Worm (Caenorhabditis elegans) whole organism, L1 larva: ENCODE data around the gene R12B2.2.

ENCODE experiments used
- C04F5.9 ChIP-seq: sonication (generic microtip); optimal IDR thresholded peaks from 2 replicates; lab custom pipeline; 2016; ENCODE audit warnings: missing genetic modification characterization, missing compliant biosample characterization
- C16A3.4 ChIP-seq: fragments of 150-350 bp; optimal IDR thresholded peaks from 2 replicates; lab custom pipeline; 2014; ENCODE audit warnings: missing biosample characterization, missing genetic modification characterization
- F16B12.6 ChIP-seq: fragments of 150-350 bp; optimal IDR thresholded peaks from 2 replicates; lab custom pipeline; 2014; ENCODE audit warnings: missing biosample characterization, missing genetic modification characterization
- Y116A8C.19 ChIP-seq: sonication (generic microtip); optimal IDR thresholded peaks from 2 replicates; lab custom pipeline; 2016; ENCODE audit warnings: missing compliant biosample characterization, missing genetic modification characterization, borderline replicate concordance
- aha-1 ChIP-seq: fragments of 150-350 bp; optimal IDR thresholded peaks from 2 replicates; lab custom pipeline; 2014; ENCODE audit warnings: missing biosample characterization, missing genetic modification characterization
- alr-1 ChIP-seq: fragments of 200-800 bp; sonication (Bioruptor generic); optimal IDR thresholded peaks from 2 replicates; lab custom pipeline; 2018; ENCODE audit warnings: borderline replicate concordance, mild to moderate bottlenecking, missing genetic modification characterization, missing compliant biosample characterization
- aly-2 ChIP-seq: fragments of 150-350 bp; optimal IDR thresholded peaks from 2 replicates; lab custom pipeline; 2014; ENCODE audit warnings: missing biosample characterization, missing genetic modification characterization
- ama-1 ChIP-seq: fragments of 150-350 bp; optimal IDR thresholded peaks from 2 replicates; lab custom pipeline; 2014
- blmp-1 ChIP-seq: fragments of 150-350 bp; optimal IDR thresholded peaks from 2 replicates; lab custom pipeline; 2014; ENCODE audit warnings: missing biosample characterization, missing genetic modification characterization
- ceh-8 ChIP-seq: fragments of 200-800 bp; sonication (Bioruptor generic); optimal IDR thresholded peaks from 2 replicates; lab custom pipeline; 2018; ENCODE audit warnings: mild to moderate bottlenecking, missing genetic modification characterization, moderate library complexity, missing compliant biosample characterization
- ceh-82 ChIP-seq, 3 experiments: fragments of 150-350 bp in 1 of 3; sonication (generic microtip) in 2 of 3; optimal IDR thresholded peaks; 2 replicates each; lab custom pipeline; 2014 to 2017; ENCODE audit warnings: missing biosample characterization in 3 of 3, missing genetic modification characterization in 3 of 3
- ceh-88 ChIP-seq: fragments of 200-800 bp; sonication (Bioruptor generic); IDR thresholded peaks from 2 replicates; pipeline ENCODE4 v1.3.6; 2022; ENCODE audit warnings: missing genetic modification characterization, missing compliant biosample characterization
- dsc-1 ChIP-seq: sonication (generic microtip); optimal IDR thresholded peaks from 2 replicates; lab custom pipeline; 2016; ENCODE audit warnings: mild to moderate bottlenecking, missing genetic modification characterization, missing compliant biosample characterization
- elt-2 ChIP-seq: sonication (generic microtip); optimal IDR thresholded peaks from 2 replicates; lab custom pipeline; 2016; ENCODE audit warnings: missing genetic modification characterization, mild to moderate bottlenecking, inconsistent platforms, missing compliant biosample characterization, missing genetic modification reagents
- fkh-10 ChIP-seq: sonication (generic microtip); optimal IDR thresholded peaks from 2 replicates; lab custom pipeline; 2017; ENCODE audit warnings: missing biosample characterization, missing genetic modification reagents, missing genetic modification characterization
- fkh-8 ChIP-seq: sonication (generic microtip); optimal IDR thresholded peaks from 2 replicates; lab custom pipeline; 2016; ENCODE audit warnings: mild to moderate bottlenecking, missing genetic modification characterization, missing compliant biosample characterization
- hlh-4 ChIP-seq: sonication (generic microtip); optimal IDR thresholded peaks from 2 replicates; lab custom pipeline; 2016; ENCODE audit warnings: mild to moderate bottlenecking, missing genetic modification characterization, missing compliant biosample characterization
- irx-1 ChIP-seq: sonication (generic microtip); optimal IDR thresholded peaks from 2 replicates; lab custom pipeline; 2016; ENCODE audit warnings: missing genetic modification characterization, missing compliant biosample characterization
- isw-1 ChIP-seq: fragments of 200-800 bp; sonication (Bioruptor generic); IDR thresholded peaks from 2 replicates; pipeline ENCODE4 v1.3.6; 2022; ENCODE audit warnings: missing genetic modification characterization, missing compliant biosample characterization
- jun-1 ChIP-seq: fragments of 150-350 bp; optimal IDR thresholded peaks from 2 replicates; lab custom pipeline; 2014; ENCODE audit warnings: missing biosample characterization, missing genetic modification reagents, missing genetic modification characterization
- lin-13 ChIP-seq: fragments of 150-350 bp; optimal IDR thresholded peaks from 2 replicates; lab custom pipeline; 2014; ENCODE audit warnings: missing biosample characterization, missing genetic modification reagents, missing genetic modification characterization
- lin-14 ChIP-seq: fragments of 200-800 bp; sonication (Bioruptor generic); optimal IDR thresholded peaks from 2 replicates; lab custom pipeline; 2018; ENCODE audit warnings: mild to moderate bottlenecking, missing genetic modification characterization, moderate library complexity, missing compliant biosample characterization
- lin-15B ChIP-seq: fragments of 150-350 bp; sonication (generic microtip); optimal IDR thresholded peaks from 3 replicates; lab custom pipeline; 2014; ENCODE audit warnings: missing biosample characterization, missing genetic modification characterization
- lin-39 ChIP-seq: fragments of 150-350 bp; optimal IDR thresholded peaks from 2 replicates; lab custom pipeline; 2014; ENCODE audit warnings: missing biosample characterization, missing genetic modification reagents, missing genetic modification characterization
- lir-3 ChIP-seq: sonication (generic microtip); optimal IDR thresholded peaks from 2 replicates; lab custom pipeline; 2016; ENCODE audit warnings: mild to moderate bottlenecking, missing genetic modification characterization, moderate library complexity, missing compliant biosample characterization; ENCODE audit not compliant: poor library complexity
- lsy-2 ChIP-seq, 2 experiments: fragments of 150-350 bp; optimal IDR thresholded peaks; 2 replicates each; lab custom pipeline; 2014; ENCODE audit warnings: missing biosample characterization in 2 of 2, missing genetic modification characterization in 2 of 2
- mab-9 ChIP-seq: fragments of 200-800 bp; sonication (Bioruptor generic); IDR thresholded peaks from 2 replicates; pipeline ENCODE4 v1.3.6; 2022; ENCODE audit warnings: missing genetic modification reagents, missing genetic modification characterization, missing compliant biosample characterization
- mef-2 ChIP-seq: fragments of 150-350 bp; optimal IDR thresholded peaks from 2 replicates; lab custom pipeline; 2014; ENCODE audit warnings: missing biosample characterization, missing genetic modification characterization
- nhr-20 ChIP-seq: sonication (generic microtip); optimal IDR thresholded peaks from 2 replicates; lab custom pipeline; 2016; ENCODE audit warnings: mild to moderate bottlenecking, missing genetic modification characterization, missing compliant biosample characterization
- nhr-237 ChIP-seq: fragments of 150-350 bp; optimal IDR thresholded peaks from 2 replicates; lab custom pipeline; 2014; ENCODE audit warnings: missing biosample characterization, missing genetic modification characterization
- nhr-28 ChIP-seq: fragments of 150-350 bp; optimal IDR thresholded peaks from 2 replicates; lab custom pipeline; 2014; ENCODE audit warnings: missing biosample characterization, missing genetic modification characterization
- nhr-77 ChIP-seq: fragments of 150-350 bp; optimal IDR thresholded peaks from 2 replicates; lab custom pipeline; 2014; ENCODE audit warnings: missing biosample characterization, missing genetic modification characterization
- nhr-84 ChIP-seq: sonication (generic microtip); optimal IDR thresholded peaks from 2 replicates; lab custom pipeline; 2017; ENCODE audit warnings: missing biosample characterization, missing genetic modification characterization
- nhr-85 ChIP-seq: sonication (generic microtip); peaks from one replicate; lab custom pipeline; 2016; ENCODE audit warnings: missing genetic modification characterization, inconsistent platforms, missing compliant biosample characterization
- nhr-90 ChIP-seq: sonication (generic microtip); optimal IDR thresholded peaks from 2 replicates; lab custom pipeline; 2016; ENCODE audit warnings: mild to moderate bottlenecking, missing genetic modification characterization, missing compliant biosample characterization; ENCODE audit not compliant: poor library complexity
- pax-3 ChIP-seq: fragments of 200-800 bp; sonication (Bioruptor generic); optimal IDR thresholded peaks from 2 replicates; lab custom pipeline; 2018; ENCODE audit warnings: mild to moderate bottlenecking, missing genetic modification characterization, moderate library complexity, missing compliant biosample characterization
- pqm-1 ChIP-seq: sonication (generic microtip); optimal IDR thresholded peaks from 3 replicates; lab custom pipeline; 2017; ENCODE audit warnings: missing biosample characterization, missing genetic modification characterization
- rnt-1 ChIP-seq: sonication (generic microtip); optimal IDR thresholded peaks from 2 replicates; lab custom pipeline; 2016; ENCODE audit warnings: mild to moderate bottlenecking, missing genetic modification characterization, moderate library complexity, missing compliant biosample characterization
- skn-1 ChIP-seq: fragments of 150-350 bp; optimal IDR thresholded peaks from 2 replicates; lab custom pipeline; 2014; ENCODE audit warnings: missing biosample characterization, missing genetic modification characterization
- snu-23 ChIP-seq: sonication (generic microtip); optimal IDR thresholded peaks from 2 replicates; lab custom pipeline; 2016; ENCODE audit warnings: missing genetic modification characterization, missing compliant biosample characterization
- sox-4 ChIP-seq: sonication (generic microtip); optimal IDR thresholded peaks from 2 replicates; lab custom pipeline; 2016; ENCODE audit warnings: missing genetic modification characterization, missing compliant biosample characterization
- sptf-1 ChIP-seq: fragments of 150-350 bp; optimal IDR thresholded peaks from 2 replicates; lab custom pipeline; 2014; ENCODE audit warnings: missing biosample characterization, missing genetic modification characterization
- swsn-7 ChIP-seq: sonication (generic microtip); optimal IDR thresholded peaks from 2 replicates; lab custom pipeline; 2016; ENCODE audit warnings: missing genetic modification characterization, missing compliant biosample characterization
- tbx-2 ChIP-seq: sonication (generic microtip); optimal IDR thresholded peaks from 2 replicates; lab custom pipeline; 2016; ENCODE audit warnings: missing genetic modification characterization, missing compliant biosample characterization
- unc-30 ChIP-seq: sonication (generic microtip); optimal IDR thresholded peaks from 2 replicates; lab custom pipeline; 2017; ENCODE audit warnings: missing biosample characterization, missing genetic modification characterization
- unc-98 ChIP-seq: fragments of 200-800 bp; sonication (Bioruptor generic); IDR thresholded peaks from 2 replicates; pipeline ENCODE4 v1.3.6; 2022; ENCODE audit warnings: missing genetic modification characterization, missing compliant biosample characterization
- zag-1 ChIP-seq: fragments of 150-350 bp; optimal IDR thresholded peaks from 2 replicates; lab custom pipeline; 2014; ENCODE audit warnings: missing biosample characterization, missing genetic modification characterization
- zip-4 ChIP-seq: fragments of 200-800 bp; sonication (Bioruptor generic); optimal IDR thresholded peaks from 2 replicates; lab custom pipeline; 2018; ENCODE audit warnings: mild to moderate bottlenecking, missing genetic modification characterization, moderate library complexity, missing compliant biosample characterization
- ztf-4 ChIP-seq: fragments of 150-350 bp; optimal IDR thresholded peaks from 2 replicates; lab custom pipeline; 2014; ENCODE audit warnings: missing biosample characterization, missing genetic modification characterization

The R12B2.2 gene

ce11 chrIII:5810012-5810411 is 3.2 kb downstream of the R12B2.2 start:
- no peak for TF ChIP-seq swsn-7 (tag; lab: Kevin White, UChicago)
- no peak for TF ChIP-seq rnt-1 (tag; lab: Kevin White, UChicago)
- no peak for TF ChIP-seq alr-1 (tag; lab: Kevin White, UChicago)
- TF ChIP-seq elt-2 (tag; lab: Kevin White, UChicago) = no peak
- TF ChIP-seq irx-1 (tag; lab: Kevin White, UChicago) = no peak
- no peak for TF ChIP-seq nhr-90
- no peak for TF ChIP-seq fkh-8
- TF ChIP-seq nhr-85 (tag; lab: Kevin White, UChicago) = peak; percentile 14
- no peak for TF ChIP-seq F16B12.6
- no peak for TF ChIP-seq skn-1 (tag; lab: Kevin White, UChicago)
- no peak for TF ChIP-seq C16A3.4 (tag; lab: Kevin White, UChicago)
- TF ChIP-seq Y116A8C.19 (tag; lab: Kevin White, UChicago) = no peak
- no peak for TF ChIP-seq aha-1
- TF ChIP-seq nhr-237 = no peak
- no peak for TF ChIP-seq unc-98
- TF ChIP-seq lir-3 (tag; lab: Kevin White, UChicago) = no peak
- TF ChIP-seq lin-14 = peak; percentile 14

DNA sequence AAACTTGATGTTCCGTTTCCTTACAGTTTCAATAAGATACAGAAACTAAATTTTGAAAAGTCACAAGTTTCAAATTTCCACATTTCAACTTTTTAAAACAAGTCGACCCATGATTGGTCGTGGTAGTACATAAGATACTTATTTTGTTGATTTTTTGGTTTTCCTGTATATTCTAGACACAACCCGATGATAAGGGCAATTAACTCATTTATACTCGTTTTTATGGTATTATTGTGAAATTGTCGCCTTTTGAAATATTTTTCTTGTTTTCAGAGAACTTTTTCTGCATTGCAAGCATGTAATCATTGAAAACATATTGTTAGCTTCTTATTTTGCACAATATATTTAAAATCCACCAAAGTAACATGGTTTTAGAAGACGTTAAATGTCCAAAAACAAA is 5.1 kb downstream of the R12B2.2 start:
- no peak for TF ChIP-seq sox-4 (tag; lab: Kevin White, UChicago)
- no peak for TF ChIP-seq hlh-4 (tag; lab: Kevin White, UChicago)
- no peak for TF ChIP-seq C04F5.9 (tag; lab: Kevin White, UChicago)
- no peak for TF ChIP-seq aly-2 (tag; lab: Kevin White, UChicago)
- TF ChIP-seq Y116A8C.19 (tag; lab: Kevin White, UChicago) = no peak
- TF ChIP-seq jun-1 (tag; lab: Kevin White, UChicago) = no peak
- no peak for TF ChIP-seq lin-15B
- no peak for TF ChIP-seq zag-1
- no peak for TF ChIP-seq lin-39 (tag; lab: Kevin White, UChicago)
- no peak for TF ChIP-seq lsy-2 (tag; optimal IDR thresholded peaks at IDR 0.05; lab: Kevin White, UChicago)
- TF ChIP-seq nhr-77 (tag; lab: Kevin White, UChicago) = no peak
- no peak for TF ChIP-seq nhr-85 (tag; lab: Kevin White, UChicago)
- TF ChIP-seq swsn-7 (tag; lab: Kevin White, UChicago) = no peak
- no peak for TF ChIP-seq isw-1 (GFP tag; lab: Robert Waterston, UW)
- TF ChIP-seq ceh-88 (GFP tag; lab: Robert Waterston, UW) = no peak
- TF ChIP-seq unc-98 = no peak
- TF ChIP-seq rnt-1 (tag; lab: Kevin White, UChicago) = no peak

DNA sequence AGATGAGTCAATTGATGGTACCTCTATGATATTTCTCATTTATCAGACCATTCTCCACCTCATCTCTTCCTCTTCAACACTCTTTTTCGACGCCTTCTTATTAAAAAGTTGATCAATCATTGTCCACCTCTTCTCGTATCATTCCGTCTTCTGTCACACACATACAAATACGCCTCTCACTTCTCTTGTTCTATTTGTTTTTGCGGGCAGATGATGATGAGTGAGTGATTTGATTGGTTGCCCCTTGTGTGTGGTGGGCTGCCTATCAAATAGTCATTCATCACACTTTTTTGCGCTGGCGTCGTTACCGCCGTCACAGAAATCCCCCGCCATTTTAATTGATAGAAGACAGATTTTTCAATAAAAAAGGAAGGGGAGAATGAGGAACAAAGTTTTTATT is 5.9 kb downstream of the R12B2.2 start:
- TF ChIP-seq pqm-1 (tag; lab: Kevin White, UChicago) (no peak), irx-1 (tag; lab: Kevin White, UChicago) (no peak), nhr-84 (tag; lab: Kevin White, UChicago) (no peak), mef-2 (tag; lab: Kevin White, UChicago) (no peak), nhr-28 (no peak), Y116A8C.19 (tag; lab: Kevin White, UChicago) (no peak), hlh-4 (tag; lab: Kevin White, UChicago) (no peak), lin-13 (no peak), C16A3.4 (tag; lab: Kevin White, UChicago) (no peak), ztf-4 (no peak), ceh-8 (GFP tag; lab: Kevin White, UChicago) (no peak), snu-23 (GFP tag; lab: Kevin White, UChicago) (peak; percentile 32), ceh-82 (tag; optimal IDR thresholded peaks at IDR 0.05; lab: Kevin White, UChicago) (no peak), aha-1 (no peak), nhr-20 (peak; percentile 36), mab-9 (GFP tag; lab: Robert Waterston, UW) (no peak), nhr-85 (tag; lab: Kevin White, UChicago) (peak; percentile 64), unc-30 (tag; lab: Kevin White, UChicago) (no peak), pax-3 (no peak), lsy-2 (tag; optimal IDR thresholded peaks at IDR 0.05; lab: Kevin White, UChicago) (peak in 1 of 2 experiments; percentile 5), alr-1 (tag; lab: Kevin White, UChicago) (no peak), jun-1 (tag; lab: Kevin White, UChicago) (no peak), sptf-1 (tag; lab: Kevin White, UChicago) (no peak), blmp-1 (peak; percentile 81), ama-1 (lab: Kevin White, UChicago) (no peak), C04F5.9 (tag; lab: Kevin White, UChicago) (no peak), fkh-10 (GFP tag; lab: Kevin White, UChicago) (no peak), dsc-1 (tag; lab: Kevin White, UChicago) (no peak), swsn-7 (tag; lab: Kevin White, UChicago) (no peak), lin-39 (tag; lab: Kevin White, UChicago) (no peak), zip-4 (GFP tag; lab: Kevin White, UChicago) (no peak), tbx-2 (peak; percentile 36), lir-3 (tag; lab: Kevin White, UChicago) (no peak)
